Fruit fly (Drosophila melanogaster): ENCODE results near the gene SPE.

Gene SPE

DNA sequence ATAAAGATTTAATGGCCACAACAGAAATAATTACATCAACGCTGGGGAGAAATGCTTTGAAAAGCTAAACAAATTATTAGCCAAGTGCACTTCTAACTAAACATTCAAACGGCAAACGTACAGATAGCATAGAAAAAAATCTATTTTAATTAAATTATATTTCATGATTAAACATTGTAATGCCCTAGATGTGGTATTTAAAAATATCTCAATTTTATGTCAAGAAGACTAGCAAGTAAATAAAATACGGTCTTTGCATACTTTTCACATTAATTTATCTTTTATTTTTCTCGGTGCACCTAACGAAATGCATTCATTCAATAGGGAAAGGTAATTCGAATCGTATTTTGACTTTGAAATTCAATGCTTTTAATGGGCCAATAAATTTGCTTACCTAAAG is 26.5 kb upstream of the SPE start (continued):
- no peak for TF ChIP-seq CG3407 (GFP tag; optimal IDR thresholded peaks at IDR 0.05)
- TF ChIP-seq D19A (tag; optimal IDR thresholded peaks at IDR 0.05): peak; percentile 3
- TF ChIP-seq Dfd (GFP tag; optimal IDR thresholded peaks at IDR 0.05): no peak
- peak in 1 of 2 experiments; percentile 30 for TF ChIP-seq Hr51 (GFP tag; optimal IDR thresholded peaks at IDR 0.05)

- TF ChIP-seq Stat92E (GFP tag; optimal IDR thresholded peaks at IDR 0.05) (peak in 1 of 3 experiments; percentile 15), Eip74EF (GFP tag; optimal IDR thresholded peaks at IDR 0.05) (peak in 1 of 2 experiments; percentile 36), sd (tag; optimal IDR thresholded peaks at IDR 0.05) (peak; percentile 94), CG13894 (tag; optimal IDR thresholded peaks at IDR 0.05) (peak; percentile 1), vvl (GFP tag; IDR thresholded peaks at IDR 0.05) (peak; percentile 57; the same call in 1 of the 2 replicates), Med (GFP tag) (peak; percentile 41), chinmo (GFP tag; IDR thresholded peaks at IDR 0.05; ENCODE audit: partially characterized antibody) (peak; percentile 82; the same call in 2 of the 4 replicates), kni (GFP tag; optimal IDR thresholded peaks at IDR 0.05) (peak; percentile 85), unc-4 (GFP tag; IDR thresholded peaks at IDR 0.05; ENCODE audit: partially characterized antibody) (0 out of 2 replicates have a peak, but pooled peaks have one; percentile 13), CG12769 (tag; optimal IDR thresholded peaks at IDR 0.05) (peak; percentile 82), scrt (GFP tag; optimal IDR thresholded peaks at IDR 0.05) (no peak), abd-A (tag; optimal IDR thresholded peaks at IDR 0.05) (peak; percentile 35), CG31388 (GFP tag; optimal IDR thresholded peaks at IDR 0.05) (no peak), Blimp-1 (GFP tag; optimal IDR thresholded peaks at IDR 0.05) (peak; percentile 8), caup (GFP tag; optimal IDR thresholded peaks at IDR 0.05; ENCODE audit: severe bottlenecking) (no peak), Sin3A (optimal IDR thresholded peaks at IDR 0.05) (no peak), cwo (GFP tag; optimal IDR thresholded peaks at IDR 0.05) (peak; percentile 7), CG2199 (GFP tag; IDR thresholded peaks at IDR 0.05) (0 out of 3 replicates have a peak, but pooled peaks have one; percentile 37)
These were observed 23.3 kb upstream of the SPE start for dm6 chr3R:23662782-23663181.

- no peak for TF ChIP-seq CoRest (tag; optimal IDR thresholded peaks at IDR 0.05)
- no peak for TF ChIP-seq CG6654 (GFP tag; optimal IDR thresholded peaks at IDR 0.05)
- TF ChIP-seq CTCF (GFP tag; optimal IDR thresholded peaks at IDR 0.05): peak; percentile 87
- no peak for TF ChIP-seq CG4617 (GFP tag; optimal IDR thresholded peaks at IDR 0.05; ENCODE audit: borderline replicate concordance)
- TF ChIP-seq CG9609 (GFP tag; optimal IDR thresholded peaks at IDR 0.05): no peak
- TF ChIP-seq CG12236 (GFP tag; optimal IDR thresholded peaks at IDR 0.05): no peak
- no peak for TF ChIP-seq sqz (GFP tag; optimal IDR thresholded peaks at IDR 0.05)
- peak; percentile 99 for TF ChIP-seq scrt (GFP tag; optimal IDR thresholded peaks at IDR 0.05)
These were observed 21.6 kb upstream of the SPE start for dm6 chr3R:23664437-23664836.

- TF ChIP-seq amos (GFP tag; IDR thresholded peaks at IDR 0.05; ENCODE audit: partially characterized antibody) (no peak), CTCF (GFP tag; optimal IDR thresholded peaks at IDR 0.05) (peak; percentile 38), crp (GFP tag; optimal IDR thresholded peaks at IDR 0.05) (peak in 1 of 2 experiments; percentile 53), CG8281 (tag; optimal IDR thresholded peaks at IDR 0.05) (no peak), CG32532 (GFP tag; IDR thresholded peaks at IDR 0.05) (peak; percentile 10; the same call in 1 of the 2 replicates), scrt (GFP tag; optimal IDR thresholded peaks at IDR 0.05) (peak; percentile 93), ewg (GFP tag; optimal IDR thresholded peaks at IDR 0.05) (peak; percentile 73), ase (GFP tag; IDR thresholded peaks at IDR 0.05) (no peak), CG18599 (GFP tag; optimal IDR thresholded peaks at IDR 0.05) (no peak), Ets65A (GFP tag) (peak; percentile 86), Drgx (GFP tag; IDR thresholded peaks at IDR 0.05) (0 out of 2 replicates have a peak, but pooled peaks have one; percentile 21), Trl (optimal IDR thresholded peaks at IDR 0.05) (peak; percentile 43 to 54), Trl (GFP tag; optimal IDR thresholded peaks at IDR 0.05) (no peak)
These were observed 19.3 kb upstream of the SPE start for dm6 chr3R:23666672-23667211.
